Fruit fly (Drosophila melanogaster): ENCODE data around the gene CG18170.

Gene CG18170

DNA sequence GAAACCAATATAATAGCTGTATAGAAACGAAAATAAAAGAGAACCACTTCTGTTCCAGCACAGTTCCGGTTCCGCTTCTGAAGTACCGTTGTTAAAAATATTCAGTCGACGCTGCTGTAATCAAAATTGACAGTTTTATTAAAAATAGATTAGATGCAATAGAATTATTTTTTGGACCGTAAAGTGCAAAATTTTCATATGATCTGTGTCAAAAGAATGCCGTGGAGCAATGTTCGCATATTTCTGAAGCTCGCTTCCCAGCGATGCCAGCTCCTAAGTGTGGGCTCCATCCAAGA, at the start of gene CG18170, which contains the start of gene CG33791:
CG18170 (plus strand) TSS at position 122 of the 296 bp plus-strand sequence.
CG33791 (plus strand) TSS at position 122 of the 296 bp plus-strand sequence.
- no peak for TF ChIP-seq CG15073 (GFP tag; optimal IDR thresholded peaks at IDR 0.05)
- peak; percentile 52 for TF ChIP-seq Ets97D (GFP tag; optimal IDR thresholded peaks at IDR 0.05)
- TF ChIP-seq CG15514 (GFP tag; optimal IDR thresholded peaks at IDR 0.05) = peak; percentile 98
- 0 out of 2 replicates have a peak, but pooled peaks have one; percentile 9 for TF ChIP-seq CG31441 (GFP tag; IDR thresholded peaks at IDR 0.05)
- TF ChIP-seq row (GFP tag; IDR thresholded peaks at IDR 0.05) = 0 out of 3 replicates have a peak, but pooled peaks have one; percentile 0
- TF ChIP-seq CG9727 (GFP tag; optimal IDR thresholded peaks at IDR 0.05) = peak; percentile 19
- TF ChIP-seq CG13775 (GFP tag; optimal IDR thresholded peaks at IDR 0.05) = peak; percentile 11
- peak; percentile 39 for TF ChIP-seq CG9797 (GFP tag; optimal IDR thresholded peaks at IDR 0.05)
- peak; percentile 17 for TF ChIP-seq CG15601 (tag; optimal IDR thresholded peaks at IDR 0.05)
- 0 out of 2 replicates have a peak, but pooled peaks have one; percentile 3 for TF ChIP-seq Scr (GFP tag; IDR thresholded peaks at IDR 0.05; ENCODE audit: partially characterized antibody)
- no peak for TF ChIP-seq zen (tag; optimal IDR thresholded peaks at IDR 0.05)
- TF ChIP-seq Side (GFP tag; optimal IDR thresholded peaks at IDR 0.05) = no peak
- no peak for TF ChIP-seq otp (GFP tag; IDR thresholded peaks at IDR 0.05)
- peak; percentile 54 for TF ChIP-seq CG10267 (tag; optimal IDR thresholded peaks at IDR 0.05)
- no peak for TF ChIP-seq Ptx1 (GFP tag; IDR thresholded peaks at IDR 0.05)
- TF ChIP-seq vnd (GFP tag; IDR thresholded peaks at IDR 0.05; ENCODE audit: partially characterized antibody) = no peak
- peak; percentile 8 for TF ChIP-seq hkb (optimal IDR thresholded peaks at IDR 0.05)
- no peak for TF ChIP-seq hkb (GFP tag; IDR thresholded peaks at IDR 0.05)
- 0 out of 2 replicates have a peak, but pooled peaks have one; percentile 1 for TF ChIP-seq MBD-R2 (GFP tag; IDR thresholded peaks at IDR 0.05)
- no peak for TF ChIP-seq sc (optimal IDR thresholded peaks at IDR 0.05)
- peak; percentile 1 for TF ChIP-seq sc (GFP tag; optimal IDR thresholded peaks at IDR 0.05)
- no peak for TF ChIP-seq BtbVII (GFP tag; optimal IDR thresholded peaks at IDR 0.05)

dm6 chr3L:1553193-1553592, 49.6 kb upstream of the CG18170 start, which contains the start of gene Pcyt2:
Gene Pcyt2 (plus strand): TSS chr3L:1553493.
- peak; percentile 37 for TF ChIP-seq cwo (GFP tag; optimal IDR thresholded peaks at IDR 0.05)
- TF ChIP-seq CG16863 (GFP tag; optimal IDR thresholded peaks at IDR 0.05) = no peak
- TF ChIP-seq gsb (GFP tag; IDR thresholded peaks at IDR 0.05) = no peak

dm6 chr3L:1558178-1558788, 44.5 kb upstream of the CG18170 start, which contains the start of the genes Pex10 and CG12099:
Gene Pex10 (plus strand): TSS chr3L:1558228.
Gene CG12099 (minus strand): TSS chr3L:1558484.
- TF ChIP-seq ase (GFP tag; IDR thresholded peaks at IDR 0.05) = peak; percentile 85
- peak; percentile 76 for TF ChIP-seq CG4328 (GFP tag; optimal IDR thresholded peaks at IDR 0.05)
- TF ChIP-seq prd (optimal IDR thresholded peaks at IDR 0.05) = no peak
- peak; percentile 96 for TF ChIP-seq prd (GFP tag; IDR thresholded peaks at IDR 0.05)
- TF ChIP-seq CG8290 (GFP tag; optimal IDR thresholded peaks at IDR 0.05) = peak; percentile 90
- TF ChIP-seq CG8290 (tag; optimal IDR thresholded peaks at IDR 0.05) = peak in 1 of 2 experiments; percentile 74
- TF ChIP-seq CG10366 (GFP tag; IDR thresholded peaks at IDR 0.05) = peak; percentile 92
- TF ChIP-seq Sin3A (optimal IDR thresholded peaks at IDR 0.05) = peak; percentile 87
- peak; percentile 88; the same call in 2 of the 3 replicates for TF ChIP-seq CG3726 (GFP tag; IDR thresholded peaks at IDR 0.05)
- TF ChIP-seq CG3281 (GFP tag; optimal IDR thresholded peaks at IDR 0.05) = peak; percentile 85
- TF ChIP-seq org-1 (GFP tag; optimal IDR thresholded peaks at IDR 0.05) = peak; percentile 66
- peak; percentile 74 for TF ChIP-seq grn (GFP tag; optimal IDR thresholded peaks at IDR 0.05)
- peak; percentile 90 for TF ChIP-seq hb (GFP tag; IDR thresholded peaks at IDR 0.05; ENCODE audit: partially characterized antibody)
- no peak for TF ChIP-seq sd (tag; optimal IDR thresholded peaks at IDR 0.05)
- TF ChIP-seq onecut (GFP tag; IDR thresholded peaks at IDR 0.05) = peak; percentile 75
- no peak for TF ChIP-seq Asciz (GFP tag; optimal IDR thresholded peaks at IDR 0.05)
- TF ChIP-seq jumu (GFP tag; optimal IDR thresholded peaks at IDR 0.05) = peak; percentile 55
- peak; percentile 99 for TF ChIP-seq Dll (GFP tag; IDR thresholded peaks at IDR 0.05; ENCODE audit: partially characterized antibody)
- peak; percentile 77 for TF ChIP-seq dan (GFP tag; IDR thresholded peaks at IDR 0.05)
- TF ChIP-seq pita (GFP tag; optimal IDR thresholded peaks at IDR 0.05) = no peak
- TF ChIP-seq Ssrp (tag; optimal IDR thresholded peaks at IDR 0.05) = peak; percentile 82
- TF ChIP-seq dimm (GFP tag; IDR thresholded peaks at IDR 0.05) = no peak
- peak; percentile 78; the same call in 2 of the 3 replicates for TF ChIP-seq CG11093 (GFP tag; IDR thresholded peaks at IDR 0.05)
- peak; percentile 47; the same call in 1 of the 3 replicates for TF ChIP-seq sr (GFP tag; IDR thresholded peaks at IDR 0.05)
- TF ChIP-seq CG12071 (GFP tag; optimal IDR thresholded peaks at IDR 0.05) = peak; percentile 10

All from whole organism, embryonic.